Fruit fly (Drosophila melanogaster): ENCODE results near the gene cindr.

dm6 chr3R:30758725-30759714, 49.4 kb upstream of the cindr start:
- no peak for TF ChIP-seq HLH106 (tag; optimal IDR thresholded peaks at IDR 0.05)
- no peak for TF ChIP-seq fru (GFP tag; optimal IDR thresholded peaks at IDR 0.05)
- no peak for TF ChIP-seq N (GFP tag; optimal IDR thresholded peaks at IDR 0.05)
- no peak for TF ChIP-seq Sp1 (GFP tag; optimal IDR thresholded peaks at IDR 0.05)
- TF ChIP-seq usp (GFP tag; optimal IDR thresholded peaks at IDR 0.05): no peak
- no peak for TF ChIP-seq Abd-B (GFP tag; optimal IDR thresholded peaks at IDR 0.05)
- no peak for TF ChIP-seq Mio (GFP tag; optimal IDR thresholded peaks at IDR 0.05)
- no peak for TF ChIP-seq Myc (optimal IDR thresholded peaks at IDR 0.05)
- no peak for TF ChIP-seq lola (GFP tag; optimal IDR thresholded peaks at IDR 0.05)

All from whole organism, wandering third instar larva.